Fruit fly (Drosophila melanogaster) Kc167 (cell line): ENCODE measurements around the gene CG34375.

ENCODE experiments used
- Myc ChIP-seq: fragments of >200 bp; optimal IDR thresholded peaks from 2 replicates; lab custom pipeline; 2017; ENCODE audit warnings: missing external identifiers
- h ChIP-seq: fragments of >200 bp; optimal IDR thresholded peaks from 3 replicates; lab custom pipeline; 2018; ENCODE audit warnings: missing external identifiers
- psq ChIP-seq: fragments of >200 bp; optimal IDR thresholded peaks from 2 replicates; lab custom pipeline; 2017; ENCODE audit warnings: missing external identifiers

dm6 chr3R:23038062-23038461 is 27.7 kb upstream of the CG34375 start:
- TF ChIP-seq h (lab: Kevin White, UChicago) (no peak), psq (no peak), Myc (lab: Kevin White, UChicago) (no peak)
